Fruit fly (Drosophila melanogaster) whole organism, embryonic: ENCODE data around the gene lectin-24Db.

Experiments used
- Ada2b ChIP-seq: fragments of 200-800 bp; sonication (Bioruptor generic); IDR thresholded peaks from 2 replicates; pipeline ENCODE4 v1.3.6; 2022; ENCODE audit warnings: missing biosample characterization, missing genetic modification characterization
- B-H1 ChIP-seq: fragments of 200-800 bp; sonication (Bioruptor generic); IDR thresholded peaks from 3 replicates; pipeline ENCODE4 v1.3.6; 2022; ENCODE audit warnings: missing biosample characterization, missing genetic modification characterization
- Bgb ChIP-seq: fragments of 200-800 bp; sonication (Bioruptor generic); IDR thresholded peaks from 2 replicates; pipeline ENCODE4 v1.3.6; 2022; ENCODE audit warnings: missing biosample characterization, missing genetic modification characterization; ENCODE audit not compliant: partially characterized antibody
- CG11398 ChIP-seq: fragments of 200-800 bp; sonication (Bioruptor generic); optimal IDR thresholded peaks from 2 replicates; lab custom pipeline; 2016; ENCODE audit warnings: missing biosample characterization, missing genetic modification characterization
- CG12155 ChIP-seq: fragments of 200-800 bp; sonication (Bioruptor generic); optimal IDR thresholded peaks from 3 replicates; lab custom pipeline; 2016; ENCODE audit warnings: missing biosample characterization, missing genetic modification characterization
- CG13287 ChIP-seq: fragments of 200-800 bp; sonication (Bioruptor generic); IDR thresholded peaks from 2 replicates; pipeline ENCODE4 v1.3.6; 2022; ENCODE audit warnings: missing biosample characterization, missing genetic modification characterization; ENCODE audit not compliant: partially characterized antibody
- CG13296 ChIP-seq: fragments of 200-800 bp; sonication (Bioruptor generic); optimal IDR thresholded peaks from 3 replicates; lab custom pipeline; 2018; ENCODE audit warnings: missing biosample characterization, mild to moderate bottlenecking, missing genetic modification characterization
- CG13894 ChIP-seq: fragments of 200-800 bp; sonication (Bioruptor generic); optimal IDR thresholded peaks from 3 replicates; lab custom pipeline; 2018; ENCODE audit warnings: missing biosample characterization, mild to moderate bottlenecking, missing genetic modification characterization, moderate library complexity
- CG15073 ChIP-seq: fragments of 200-800 bp; sonication (Bioruptor generic); optimal IDR thresholded peaks from 2 replicates; lab custom pipeline; 2016; ENCODE audit warnings: missing biosample characterization, missing genetic modification characterization
- CG17359 ChIP-seq: fragments of 200-800 bp; sonication (Bioruptor generic); optimal IDR thresholded peaks from 3 replicates; lab custom pipeline; 2018; ENCODE audit warnings: missing biosample characterization, mild to moderate bottlenecking, missing genetic modification characterization, moderate library complexity
- CG17385 ChIP-seq: fragments of 200-800 bp; sonication (Bioruptor generic); optimal IDR thresholded peaks from 3 replicates; lab custom pipeline; 2018; ENCODE audit warnings: missing biosample characterization, mild to moderate bottlenecking, missing genetic modification characterization
- CG18619 ChIP-seq: fragments of 200-800 bp; sonication (Bioruptor generic); optimal IDR thresholded peaks from 3 replicates; lab custom pipeline; 2017; ENCODE audit warnings: missing biosample characterization, mild to moderate bottlenecking, missing genetic modification characterization
- CG3163 ChIP-seq: fragments of 200-800 bp; sonication (Bioruptor generic); optimal IDR thresholded peaks from 3 replicates; lab custom pipeline; 2016; ENCODE audit warnings: missing biosample characterization, missing genetic modification characterization
- CG4282 ChIP-seq: fragments of 200-800 bp; sonication (Bioruptor generic); optimal IDR thresholded peaks from 2 replicates; lab custom pipeline; 2016; ENCODE audit warnings: missing biosample characterization, missing genetic modification characterization
- CG4328 ChIP-seq: fragments of 200-800 bp; sonication (Bioruptor generic); optimal IDR thresholded peaks from 3 replicates; lab custom pipeline; 2017; ENCODE audit warnings: missing biosample characterization, missing genetic modification reagents, missing genetic modification characterization
- CG4404 ChIP-seq: fragments of 200-800 bp; sonication (Bioruptor generic); IDR thresholded peaks from 2 replicates; pipeline ENCODE4 v1.3.6; 2022; ENCODE audit warnings: missing biosample characterization, missing genetic modification characterization
- CG5953 ChIP-seq: fragments of 200-800 bp; sonication (Bioruptor generic); IDR thresholded peaks from 2 replicates; pipeline ENCODE4 v1.3.6; 2022; ENCODE audit warnings: missing biosample characterization, missing genetic modification characterization
- CG7786 ChIP-seq: fragments of 200-800 bp; sonication (Bioruptor generic); optimal IDR thresholded peaks from 2 replicates; lab custom pipeline; 2016; ENCODE audit warnings: missing biosample characterization, missing genetic modification characterization
- CG8359 ChIP-seq: fragments of 200-800 bp; sonication (Bioruptor generic); optimal IDR thresholded peaks from 2 replicates; lab custom pipeline; 2017; ENCODE audit warnings: missing biosample characterization, mild to moderate bottlenecking, missing genetic modification characterization, borderline replicate concordance
- CG8765 ChIP-seq: fragments of 200-800 bp; sonication (Bioruptor generic); IDR thresholded peaks from 2 replicates; pipeline ENCODE4 v1.3.6; 2022; ENCODE audit warnings: missing biosample characterization, missing genetic modification characterization
- CG9609 ChIP-seq: fragments of 200-800 bp; sonication (Bioruptor generic); optimal IDR thresholded peaks from 3 replicates; lab custom pipeline; 2016; ENCODE audit warnings: missing biosample characterization, missing genetic modification characterization
- CG9817 ChIP-seq: fragments of 200-800 bp; sonication (Bioruptor generic); optimal IDR thresholded peaks from 2 replicates; lab custom pipeline; 2018; ENCODE audit warnings: missing biosample characterization, mild to moderate bottlenecking, missing genetic modification characterization, moderate library complexity
- CkIIα-i1 ChIP-seq: fragments of 200-800 bp; sonication (Bioruptor generic); IDR thresholded peaks from 2 replicates; pipeline ENCODE4 v1.3.6; 2022; ENCODE audit warnings: missing biosample characterization, missing genetic modification characterization
- D19B ChIP-seq: fragments of 200-800 bp; sonication (Bioruptor generic); optimal IDR thresholded peaks from 2 replicates; lab custom pipeline; 2017; ENCODE audit warnings: missing biosample characterization, mild to moderate bottlenecking, missing genetic modification characterization
- Dad ChIP-seq: fragments of 200-800 bp; sonication (Bioruptor generic); optimal IDR thresholded peaks from 3 replicates; lab custom pipeline; 2016; ENCODE audit warnings: missing biosample characterization, missing genetic modification characterization
- Dbx ChIP-seq: fragments of 200-800 bp; sonication (Bioruptor generic); IDR thresholded peaks from 3 replicates; pipeline ENCODE4 v1.3.6; 2022; ENCODE audit warnings: missing biosample characterization, missing genetic modification characterization
- Fer2 ChIP-seq: fragments of 200-800 bp; sonication (Bioruptor generic); optimal IDR thresholded peaks from 2 replicates; lab custom pipeline; 2018; ENCODE audit warnings: missing biosample characterization, mild to moderate bottlenecking, missing genetic modification characterization, moderate library complexity
- Lhr ChIP-seq: fragments of 200-800 bp; sonication (Bioruptor generic); optimal IDR thresholded peaks from 3 replicates; lab custom pipeline; 2017; ENCODE audit warnings: mild to moderate bottlenecking, missing biosample characterization, missing genetic modification reagents, missing genetic modification characterization
- MESR4 ChIP-seq: fragments of 200-800 bp; sonication (Bioruptor generic); optimal IDR thresholded peaks from 2 replicates; lab custom pipeline; 2018; ENCODE audit warnings: missing biosample characterization, mild to moderate bottlenecking, missing genetic modification characterization, moderate library complexity
- Poxn ChIP-seq: fragments of 200-800 bp; sonication (Bioruptor generic); IDR thresholded peaks from 2 replicates; pipeline ENCODE4 v1.3.6; 2022; ENCODE audit warnings: missing biosample characterization, missing genetic modification characterization
- Rx ChIP-seq: fragments of 200-800 bp; sonication (Bioruptor generic); IDR thresholded peaks from 2 replicates; pipeline ENCODE4 v1.3.6; 2022; ENCODE audit warnings: missing biosample characterization, missing genetic modification characterization
- Ssrp ChIP-seq: fragments of 200-800 bp; sonication (Bioruptor generic); optimal IDR thresholded peaks from 2 replicates; lab custom pipeline; 2018; ENCODE audit warnings: missing biosample characterization, mild to moderate bottlenecking, missing genetic modification characterization, moderate library complexity
- Taf1 ChIP-seq: fragments of 200-800 bp; sonication (Bioruptor generic); IDR thresholded peaks from 2 replicates; pipeline ENCODE4 v1.3.6; 2022; ENCODE audit warnings: missing biosample characterization, missing genetic modification characterization
- Xbp1 ChIP-seq: fragments of 200-800 bp; sonication (Bioruptor generic); optimal IDR thresholded peaks from 3 replicates; lab custom pipeline; 2016; ENCODE audit warnings: missing biosample characterization, mild to moderate bottlenecking, missing genetic modification characterization
- ase ChIP-seq: fragments of 200-800 bp; sonication (Bioruptor generic); IDR thresholded peaks from 3 replicates; pipeline ENCODE4 v1.3.6; 2022; ENCODE audit warnings: missing biosample characterization, missing genetic modification characterization
- ci ChIP-seq: fragments of 200-800 bp; sonication (Bioruptor generic); IDR thresholded peaks from 3 replicates; pipeline ENCODE4 v1.3.6; 2022; ENCODE audit warnings: missing biosample characterization, missing genetic modification characterization
- dan ChIP-seq: fragments of 200-800 bp; sonication (Bioruptor generic); IDR thresholded peaks from 2 replicates; pipeline ENCODE4 v1.3.6; 2022; ENCODE audit warnings: missing biosample characterization, missing genetic modification characterization
- disco-r ChIP-seq: fragments of 200-800 bp; sonication (Bioruptor generic); optimal IDR thresholded peaks from 2 replicates; lab custom pipeline; 2016; ENCODE audit warnings: missing biosample characterization, missing genetic modification characterization
- esg ChIP-seq: fragments of 200-800 bp; sonication (Bioruptor generic); conservative IDR thresholded peaks from 2 replicates; pipeline ENCODE4 v1.3.6; 2022; ENCODE audit warnings: missing biosample characterization, missing genetic modification characterization
- eyg ChIP-seq: fragments of 200-800 bp; sonication (Bioruptor generic); optimal IDR thresholded peaks from 3 replicates; lab custom pipeline; 2016; ENCODE audit warnings: missing biosample characterization, missing genetic modification characterization
- fd3F ChIP-seq: fragments of 200-800 bp; sonication (Bioruptor generic); optimal IDR thresholded peaks from 2 replicates; lab custom pipeline; 2018; ENCODE audit warnings: missing biosample characterization, mild to moderate bottlenecking, missing genetic modification characterization, moderate library complexity
- fu2 ChIP-seq: fragments of 200-800 bp; sonication (Bioruptor generic); optimal IDR thresholded peaks from 2 replicates; lab custom pipeline; 2016; ENCODE audit warnings: missing biosample characterization, missing genetic modification characterization
- gem ChIP-seq: fragments of 200-800 bp; sonication (Bioruptor generic); optimal IDR thresholded peaks from 2 replicates; lab custom pipeline; 2019; ENCODE audit warnings: missing biosample characterization, mild to moderate bottlenecking, missing genetic modification characterization, moderate library complexity
- lov ChIP-seq, 2 experiments: fragments of 200-800 bp in 1 of 2; fragments of >200 bp in 1 of 2; sonication (Bioruptor generic) in 1 of 2; IDR thresholded peaks in 1 of 2; optimal IDR thresholded peaks in 1 of 2; 2 replicates in 1 of 2; 3 replicates in 1 of 2; pipeline versions ENCODE4 v1.3.6 to Lab custom; 2017 to 2022; ENCODE audit warnings: missing biosample characterization in 1 of 2, missing genetic modification characterization in 1 of 2
- mirr ChIP-seq: fragments of 200-800 bp; sonication (Bioruptor generic); optimal IDR thresholded peaks from 3 replicates; lab custom pipeline; 2018; ENCODE audit warnings: missing biosample characterization, mild to moderate bottlenecking, missing genetic modification characterization
- pho ChIP-seq: fragments of 200-800 bp; sonication (Bioruptor generic); optimal IDR thresholded peaks from 2 replicates; lab custom pipeline; 2016; ENCODE audit warnings: missing biosample characterization, missing genetic modification characterization
- pnt ChIP-seq: fragments of 200-800 bp; sonication (Bioruptor generic); optimal IDR thresholded peaks from 3 replicates; lab custom pipeline; 2016; ENCODE audit warnings: missing biosample characterization, missing genetic modification characterization
- pum ChIP-seq: fragments of 200-800 bp; sonication (Bioruptor generic); optimal IDR thresholded peaks from 2 replicates; lab custom pipeline; 2016; ENCODE audit warnings: missing biosample characterization, missing genetic modification characterization
- scrt ChIP-seq: fragments of 200-800 bp; sonication (Bioruptor generic); optimal IDR thresholded peaks from 2 replicates; lab custom pipeline; 2018; ENCODE audit warnings: missing biosample characterization, mild to moderate bottlenecking, missing genetic modification characterization, moderate library complexity
- sima ChIP-seq: fragments of 200-800 bp; sonication (Bioruptor generic); optimal IDR thresholded peaks from 2 replicates; lab custom pipeline; 2016; ENCODE audit warnings: missing biosample characterization, missing genetic modification characterization
- wdn ChIP-seq: fragments of 200-800 bp; sonication (Bioruptor generic); IDR thresholded peaks from 2 replicates; pipeline ENCODE4 v1.3.6; 2022; ENCODE audit warnings: missing biosample characterization, missing genetic modification characterization
- wor ChIP-seq: fragments of 200-800 bp; sonication (Bioruptor generic); IDR thresholded peaks from 2 replicates; pipeline ENCODE4 v1.3.6; 2022; ENCODE audit warnings: missing biosample characterization, missing genetic modification characterization

Gene lectin-24Db

dm6 chr2L:4226792-4227191 is 38.9 kb downstream of the lectin-24Db start, which contains the start of gene CG3702 (continued):
- TF ChIP-seq D19B (GFP tag; lab: Kevin White, UChicago) (no peak), CG17385 (GFP tag; lab: Kevin White, UChicago) (no peak), CG9817 (peak; percentile 1), fu2 (no peak), CG13894 (tag; lab: Kevin White, UChicago) (no peak), Dbx (GFP tag; lab: Robert Waterston, UW) (no peak), CG15073 (no peak), mirr (GFP tag; lab: Kevin White, UChicago) (no peak), CG3163 (GFP tag; lab: Kevin White, UChicago) (no peak), wdn (GFP tag; lab: Robert Waterston, UW) (no peak), CG5953 (no peak), CG9609 (GFP tag; lab: Kevin White, UChicago) (no peak), Xbp1 (GFP tag; lab: Kevin White, UChicago) (no peak), CkIIα-i1 (GFP tag; lab: Robert Waterston, UW) (no peak), ci (GFP tag; lab: Robert Waterston, UW) (no peak), CG7786 (GFP tag; lab: Kevin White, UChicago) (no peak), wor (no peak), ase (no peak), CG4282 (GFP tag; lab: Kevin White, UChicago) (no peak), disco-r (GFP tag; lab: Kevin White, UChicago) (no peak), CG8359 (GFP tag; lab: Kevin White, UChicago) (no peak), Lhr (no peak), CG8765 (GFP tag; lab: Robert Waterston, UW) (no peak), CG17359 (no peak), Poxn (no peak), Rx (GFP tag; lab: Robert Waterston, UW) (no peak), fd3F (GFP tag; lab: Kevin White, UChicago) (no peak), pho (GFP tag; lab: Kevin White, UChicago) (no peak), Dad (GFP tag; lab: Kevin White, UChicago) (no peak), eyg (no peak), Ada2b (GFP tag; lab: Robert Waterston, UW) (no peak), scrt (GFP tag; lab: Kevin White, UChicago) (no peak), CG4404 (GFP tag; lab: Robert Waterston, UW) (no peak), CG11398 (GFP tag; lab: Kevin White, UChicago) (no peak), pnt (GFP tag; lab: Kevin White, UChicago) (no peak), Fer2 (no peak), B-H1 (GFP tag; lab: Robert Waterston, UW) (no peak), sima (no peak), CG18619 (GFP tag; lab: Kevin White, UChicago) (no peak), Ssrp (tag; lab: Kevin White, UChicago) (no peak), MESR4 (GFP tag; lab: Kevin White, UChicago) (peak; percentile 82), CG4328 (GFP tag; lab: Kevin White, UChicago) (no peak), CG13287 (GFP tag; lab: Robert Waterston, UW) (peak; percentile 67), gem (peak; percentile 54), lov (optimal IDR thresholded peaks at IDR 0.05; lab: Kevin White, UChicago) (no peak), lov (GFP tag; IDR thresholded peaks at IDR 0.05; lab: Robert Waterston, UW) (no peak), Bgb (GFP tag; lab: Robert Waterston, UW) (peak; percentile 78), Taf1 (GFP tag; lab: Robert Waterston, UW) (no peak), dan (GFP tag; lab: Robert Waterston, UW) (no peak), CG13296 (no peak), esg (GFP tag; lab: Robert Waterston, UW) (no peak), CG12155 (GFP tag; lab: Kevin White, UChicago) (no peak), pum (GFP tag; lab: Kevin White, UChicago) (no peak)
